Worm (Caenorhabditis elegans) whole organism, mixed stage, embryonic: ENCODE results near the gene idpc-7.

ENCODE experiments used
- drap-1 ChIP-seq: fragments of 200-800 bp; sonication (Bioruptor generic); optimal IDR thresholded peaks from 3 replicates; lab custom pipeline; 2018; ENCODE audit warnings: mild to moderate bottlenecking, missing genetic modification characterization, missing compliant biosample characterization
- elt-1 ChIP-seq: sonication (generic microtip); optimal IDR thresholded peaks from 2 replicates; lab custom pipeline; 2017; ENCODE audit warnings: missing genetic modification characterization, mild to moderate bottlenecking, missing compliant biosample characterization, antibody characterized with exemption, moderate library complexity, borderline replicate concordance; ENCODE audit not compliant: insufficient read depth
- elt-3 ChIP-seq: fragments of 150-350 bp; optimal IDR thresholded peaks from 2 replicates; lab custom pipeline; 2014; ENCODE audit warnings: missing biosample characterization, missing genetic modification characterization
- flh-1 ChIP-seq: fragments of 200-800 bp; sonication (Bioruptor generic); optimal IDR thresholded peaks from 2 replicates; lab custom pipeline; 2018; ENCODE audit warnings: mild to moderate bottlenecking, missing genetic modification characterization, moderate library complexity, missing compliant biosample characterization
- lin-32 ChIP-seq: fragments of 200-800 bp; sonication (Bioruptor generic); optimal IDR thresholded peaks from 2 replicates; lab custom pipeline; 2018; ENCODE audit warnings: mild to moderate bottlenecking, missing genetic modification characterization, missing compliant biosample characterization
- lsy-2 ChIP-seq: fragments of 150-350 bp; optimal IDR thresholded peaks from 2 replicates; lab custom pipeline; 2014; ENCODE audit warnings: missing biosample characterization, missing genetic modification characterization
- mep-1 ChIP-seq: fragments of 150-350 bp; optimal IDR thresholded peaks from 2 replicates; lab custom pipeline; 2017; ENCODE audit warnings: missing biosample characterization, missing genetic modification reagents, missing genetic modification characterization, inconsistent platforms
- nhr-12 ChIP-seq: fragments of 150-350 bp; optimal IDR thresholded peaks from 2 replicates; lab custom pipeline; 2014; ENCODE audit warnings: missing biosample characterization, missing genetic modification characterization
- nhr-237 ChIP-seq: fragments of 150-350 bp; optimal IDR thresholded peaks from 2 replicates; lab custom pipeline; 2014; ENCODE audit warnings: missing biosample characterization, missing genetic modification characterization
- nhr-28 ChIP-seq: fragments of 150-350 bp; optimal IDR thresholded peaks from 2 replicates; lab custom pipeline; 2014; ENCODE audit warnings: missing biosample characterization, missing genetic modification characterization
- snpc-4 ChIP-seq: fragments of 150-350 bp; optimal IDR thresholded peaks from 2 replicates; lab custom pipeline; 2014; ENCODE audit warnings: missing biosample characterization, missing genetic modification characterization
- unc-120 ChIP-seq: sonication (generic microtip); optimal IDR thresholded peaks from 2 replicates; lab custom pipeline; 2017; ENCODE audit warnings: missing genetic modification characterization, missing compliant biosample characterization; ENCODE audit not compliant: poor library complexity, severe bottlenecking
- unc-39 ChIP-seq: fragments of 150-350 bp; optimal IDR thresholded peaks from 2 replicates; lab custom pipeline; 2014; ENCODE audit warnings: missing biosample characterization, missing genetic modification characterization
- unc-62 ChIP-seq: fragments of 150-350 bp; optimal IDR thresholded peaks from 2 replicates; lab custom pipeline; 2014; ENCODE audit warnings: missing biosample characterization, missing genetic modification reagents, missing genetic modification characterization

DNA sequence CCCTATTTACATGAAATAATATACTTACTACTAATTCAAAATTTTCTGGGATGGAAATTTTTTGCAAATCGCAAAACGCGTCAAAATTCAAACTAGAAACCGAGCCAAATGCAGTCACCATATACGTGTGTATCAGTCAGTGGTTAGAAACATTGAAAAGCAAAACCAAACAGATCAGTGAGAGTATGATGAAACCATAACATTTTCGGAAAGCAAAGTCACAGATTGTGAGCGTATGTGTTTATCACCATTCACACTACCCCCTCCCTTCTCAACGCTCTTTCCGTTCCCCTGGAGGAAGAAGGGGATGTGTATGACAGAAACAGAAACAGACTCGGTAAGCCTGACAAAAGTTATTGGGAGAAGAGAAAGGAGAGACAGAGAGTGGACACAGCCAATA, 47.1 kb downstream of the idpc-7 start:
- TF ChIP-seq nhr-237 (no peak), elt-3 (tag; lab: Kevin White, UChicago) (no peak), lsy-2 (tag; lab: Kevin White, UChicago) (no peak), unc-62 (GFP tag; lab: Kevin White, UChicago) (no peak), drap-1 (no peak), unc-120 (tag; lab: Kevin White, UChicago) (no peak), snpc-4 (tag; lab: Kevin White, UChicago) (no peak), elt-1 (tag; lab: Kevin White, UChicago) (no peak), unc-39 (no peak), nhr-28 (tag; lab: Kevin White, UChicago) (no peak), mep-1 (tag; lab: Kevin White, UChicago) (no peak), flh-1 (GFP tag; lab: Kevin White, UChicago) (no peak), nhr-12 (tag; lab: Kevin White, UChicago) (no peak), lin-32 (GFP tag; lab: Kevin White, UChicago) (no peak)
